Fruit fly (Drosophila melanogaster): ENCODE measurements around the gene CG4597.

DNA sequence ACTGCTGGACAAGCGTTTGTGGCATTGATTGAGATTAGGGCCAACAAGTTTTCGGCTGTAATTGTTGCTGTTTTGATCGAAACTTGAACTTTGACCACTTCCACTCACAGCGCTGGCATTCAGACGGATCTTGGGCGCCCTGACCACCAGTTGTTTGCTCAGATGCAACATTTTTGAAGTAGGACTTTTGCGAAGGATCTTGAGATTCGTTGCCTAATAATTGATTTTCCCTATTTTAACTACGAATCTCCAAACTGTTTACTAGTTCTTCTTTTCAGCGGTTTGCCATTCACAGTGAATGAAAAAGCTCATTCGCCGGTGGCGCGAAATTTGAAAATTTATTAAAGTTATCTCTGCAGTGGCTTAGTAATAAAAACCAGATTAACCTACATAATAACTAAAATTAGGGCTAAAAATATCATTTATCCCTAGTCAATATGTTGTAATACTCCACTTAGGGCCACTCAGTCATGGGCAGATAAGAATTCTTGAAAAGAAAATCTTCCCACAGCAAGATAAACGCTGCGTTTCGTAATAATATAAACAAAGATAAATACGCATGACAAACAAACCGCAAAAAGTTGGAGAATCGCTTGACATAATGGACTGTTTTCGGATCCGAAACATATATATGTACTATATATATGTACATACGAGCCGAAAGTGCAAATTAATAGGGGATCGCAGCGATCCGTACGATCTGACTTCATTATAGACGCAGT lies 12.2 kb downstream of the CG4597 start, which contains the start of the genes Dhrs4 and Gdap1:
- TF ChIP-seq CG34406 (GFP tag; optimal IDR thresholded peaks at IDR 0.05) (no peak), dsx (GFP tag; optimal IDR thresholded peaks at IDR 0.05; ENCODE audit: poor library complexity, severe bottlenecking) (no peak)
